Worm (Caenorhabditis elegans): ENCODE results near the gene T08B6.9.
A peak's percentile ranks its signal among the peaks of the same experiment; 100 is the strongest.

- TF ChIP-seq flt-1 (GFP tag; IDR thresholded peaks at IDR 0.05): no peak
- peak; percentile 50 for TF ChIP-seq ama-1 (optimal IDR thresholded peaks at IDR 0.05)
These were observed 10.0 kb upstream of the T08B6.9 start for ce11 chrIV:4880634-4881033.
